Worm (Caenorhabditis elegans) whole organism, early embryonic: Measurements from ENCODE around the gene Y25C1A.2.

Experiments used
- aly-1 ChIP-seq: sonication (generic microtip); optimal IDR thresholded peaks from 2 replicates; lab custom pipeline; 2016; ENCODE audit warnings: missing genetic modification characterization, missing compliant biosample characterization
- ama-1 ChIP-seq: fragments of 150-350 bp; optimal IDR thresholded peaks from 2 replicates; lab custom pipeline; 2014
- ceh-13 ChIP-seq: fragments of 200-800 bp; sonication (Bioruptor generic); optimal IDR thresholded peaks from 2 replicates; lab custom pipeline; 2018; ENCODE audit warnings: mild to moderate bottlenecking, missing genetic modification characterization, missing compliant biosample characterization
- ets-7 ChIP-seq: sonication (generic microtip); optimal IDR thresholded peaks from 2 replicates; lab custom pipeline; 2016; ENCODE audit warnings: missing genotype, missing genetic modification characterization, missing compliant biosample characterization
- hmbx-1 ChIP-seq: sonication (generic microtip); optimal IDR thresholded peaks from 2 replicates; lab custom pipeline; 2016; ENCODE audit warnings: mild to moderate bottlenecking, missing genetic modification characterization, missing compliant biosample characterization
- hmg-4 ChIP-seq: fragments of 200-800 bp; sonication (Bioruptor generic); optimal IDR thresholded peaks from 2 replicates; lab custom pipeline; 2018; ENCODE audit warnings: mild to moderate bottlenecking, missing genetic modification characterization, missing compliant biosample characterization
- pes-1 ChIP-seq: fragments of 200-800 bp; sonication (Bioruptor generic); IDR thresholded peaks from 2 replicates; pipeline ENCODE4 v1.3.6; 2022; ENCODE audit warnings: missing genetic modification reagents, missing genetic modification characterization, missing compliant biosample characterization
- scrt-1 ChIP-seq: fragments of 200-800 bp; sonication (Bioruptor generic); IDR thresholded peaks from 2 replicates; pipeline ENCODE4 v1.3.6; 2022; ENCODE audit warnings: missing genetic modification characterization, missing compliant biosample characterization
- tbx-11 ChIP-seq: fragments of 200-800 bp; sonication (Bioruptor generic); IDR thresholded peaks from 2 replicates; pipeline ENCODE4 v1.3.6; 2022; ENCODE audit warnings: missing genetic modification characterization, missing compliant biosample characterization
- tra-4 ChIP-seq: sonication (generic microtip); optimal IDR thresholded peaks from 2 replicates; lab custom pipeline; 2017; ENCODE audit warnings: missing genetic modification characterization, missing compliant biosample characterization

DNA sequence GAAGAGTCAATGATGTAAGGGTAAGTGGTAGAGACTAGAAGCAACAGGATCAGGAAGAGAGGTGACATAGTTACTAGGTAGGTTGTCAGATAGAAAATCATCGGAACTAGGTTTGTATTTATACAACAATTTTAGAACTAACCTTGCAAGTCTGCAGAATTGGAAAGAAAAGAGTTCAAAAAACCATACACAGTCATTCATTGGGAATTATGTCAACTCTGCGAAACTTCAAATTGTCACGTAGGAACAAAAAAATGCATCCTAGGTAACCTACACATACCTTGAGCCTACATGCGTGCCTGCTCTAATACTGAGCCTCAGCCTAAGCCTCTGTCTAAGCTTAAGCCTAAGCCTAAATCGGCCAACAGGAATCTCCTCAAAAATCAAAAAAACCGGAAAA, 13.9 kb downstream of the Y25C1A.2 start, which contains the start of gene ins-19:
- TF ChIP-seq hmbx-1 = no peak
- no peak for TF ChIP-seq tra-4 (tag; lab: Kevin White, UChicago)
- TF ChIP-seq pes-1 (GFP tag; lab: Robert Waterston, UW) = no peak
- TF ChIP-seq ets-7 = no peak
- TF ChIP-seq ama-1 (lab: Kevin White, UChicago) = no peak
- no peak for TF ChIP-seq ceh-13 (GFP tag; lab: Kevin White, UChicago)
- TF ChIP-seq hmg-4 (GFP tag; lab: Kevin White, UChicago) = no peak
- no peak for TF ChIP-seq tbx-11
- no peak for TF ChIP-seq scrt-1 (GFP tag; lab: Robert Waterston, UW)
- no peak for TF ChIP-seq aly-1 (tag; lab: Kevin White, UChicago)
